Worm (Caenorhabditis elegans) whole organism, L2 larva: Measurements from ENCODE around the gene yif-1.

Experiments
- C34F6.9 ChIP-seq: fragments of 150-350 bp; optimal IDR thresholded peaks from 2 replicates; lab custom pipeline; 2014; ENCODE audit warnings: missing biosample characterization, missing genetic modification characterization
- F13H6.1 ChIP-seq: sonication (generic microtip); optimal IDR thresholded peaks from 2 replicates; lab custom pipeline; 2016; ENCODE audit warnings: missing genetic modification characterization, missing compliant biosample characterization
- R02D3.7 ChIP-seq: fragments of 150-350 bp; optimal IDR thresholded peaks from 2 replicates; lab custom pipeline; 2014; ENCODE audit warnings: missing biosample characterization, missing genetic modification characterization
- Y55F3AM.14 ChIP-seq: fragments of 200-800 bp; sonication (Bioruptor generic); optimal IDR thresholded peaks from 2 replicates; lab custom pipeline; 2018; ENCODE audit warnings: mild to moderate bottlenecking, missing genetic modification characterization, missing compliant biosample characterization
- alr-1 ChIP-seq: fragments of 150-350 bp; optimal IDR thresholded peaks from 2 replicates; lab custom pipeline; 2014; ENCODE audit warnings: missing biosample characterization, missing genetic modification characterization
- aly-2 ChIP-seq: fragments of 150-350 bp; optimal IDR thresholded peaks from 2 replicates; lab custom pipeline; 2014; ENCODE audit warnings: missing biosample characterization, missing genetic modification characterization
- ama-1 ChIP-seq: fragments of 150-350 bp; optimal IDR thresholded peaks from 2 replicates; lab custom pipeline; 2018; ENCODE audit warnings: inconsistent platforms
- blmp-1 ChIP-seq: sonication (generic microtip); optimal IDR thresholded peaks from 2 replicates; lab custom pipeline; 2017; ENCODE audit warnings: missing genetic modification characterization, mild to moderate bottlenecking, missing compliant biosample characterization, antibody characterized with exemption, moderate library complexity; ENCODE audit not compliant: insufficient read depth
- ceh-16 ChIP-seq: fragments of 150-350 bp; optimal IDR thresholded peaks from 2 replicates; lab custom pipeline; 2014; ENCODE audit warnings: missing biosample characterization, missing genetic modification characterization
- ceh-82 ChIP-seq: fragments of 150-350 bp; optimal IDR thresholded peaks from 2 replicates; lab custom pipeline; 2014; ENCODE audit warnings: missing biosample characterization, missing genetic modification characterization
- crh-2 ChIP-seq: sonication (generic microtip); optimal IDR thresholded peaks from 2 replicates; lab custom pipeline; 2017; ENCODE audit warnings: missing biosample characterization, missing genetic modification characterization
- dmd-4 ChIP-seq: sonication (generic microtip); optimal IDR thresholded peaks from 2 replicates; lab custom pipeline; 2017; ENCODE audit warnings: missing biosample characterization, missing genetic modification characterization
- elt-1 ChIP-seq: fragments of 150-350 bp; optimal IDR thresholded peaks from 2 replicates; lab custom pipeline; 2014; ENCODE audit warnings: missing biosample characterization, missing genetic modification characterization
- elt-3 ChIP-seq: sonication (generic microtip); optimal IDR thresholded peaks from 2 replicates; lab custom pipeline; 2017; ENCODE audit warnings: missing biosample characterization, missing genetic modification characterization
- fos-1 ChIP-seq: fragments of 150-350 bp; optimal IDR thresholded peaks from 2 replicates; lab custom pipeline; 2014; ENCODE audit warnings: missing biosample characterization, missing genetic modification characterization
- gmeb-1 ChIP-seq: fragments of 150-350 bp; optimal IDR thresholded peaks from 2 replicates; lab custom pipeline; 2014; ENCODE audit warnings: missing biosample characterization, missing genetic modification characterization
- lin-11 ChIP-seq: fragments of 150-350 bp; sonication (generic microtip); optimal IDR thresholded peaks from 2 replicates; lab custom pipeline; 2014; ENCODE audit warnings: missing biosample characterization, missing genetic modification characterization, inconsistent platforms, mixed read lengths
- lin-13 ChIP-seq: fragments of 150-350 bp; optimal IDR thresholded peaks from 2 replicates; lab custom pipeline; 2014; ENCODE audit warnings: missing biosample characterization, missing genetic modification reagents, missing genetic modification characterization
- lin-39 ChIP-seq: fragments of 150-350 bp; optimal IDR thresholded peaks from 2 replicates; lab custom pipeline; 2014; ENCODE audit warnings: missing biosample characterization, missing genetic modification reagents, missing genetic modification characterization
- lsy-2 ChIP-seq, 2 experiments: fragments of 150-350 bp in 1 of 2; sonication (generic microtip) in 1 of 2; optimal IDR thresholded peaks; 2 replicates each; lab custom pipeline; 2014 to 2017; ENCODE audit warnings: missing biosample characterization in 2 of 2, missing genetic modification characterization in 2 of 2
- mbf-1 ChIP-seq: sonication (generic microtip); optimal IDR thresholded peaks from 2 replicates; lab custom pipeline; 2017; ENCODE audit warnings: missing biosample characterization, missing genetic modification characterization
- mdl-1 ChIP-seq, 2 experiments: fragments of 150-350 bp in 1 of 2; sonication (generic microtip) in 1 of 2; optimal IDR thresholded peaks; 2 replicates each; lab custom pipeline; 2017; ENCODE audit warnings: missing biosample characterization in 2 of 2, missing genetic modification characterization in 2 of 2
- nhr-10 ChIP-seq: sonication (generic microtip); optimal IDR thresholded peaks from 2 replicates; lab custom pipeline; 2017; ENCODE audit warnings: missing biosample characterization, missing genetic modification characterization
- nhr-11 ChIP-seq: fragments of 150-350 bp; optimal IDR thresholded peaks from 2 replicates; lab custom pipeline; 2014; ENCODE audit warnings: missing biosample characterization, missing genetic modification characterization
- nhr-12 ChIP-seq: fragments of 150-350 bp; optimal IDR thresholded peaks from 2 replicates; lab custom pipeline; 2014; ENCODE audit warnings: missing biosample characterization, missing genetic modification characterization
- nhr-129 ChIP-seq: fragments of 150-350 bp; optimal IDR thresholded peaks from 2 replicates; lab custom pipeline; 2014; ENCODE audit warnings: missing biosample characterization, missing genetic modification characterization
- nhr-21 ChIP-seq: fragments of 150-350 bp; optimal IDR thresholded peaks from 2 replicates; lab custom pipeline; 2014; ENCODE audit warnings: missing biosample characterization, missing genetic modification characterization
- nhr-237 ChIP-seq: fragments of 150-350 bp; optimal IDR thresholded peaks from 2 replicates; lab custom pipeline; 2014; ENCODE audit warnings: missing biosample characterization, missing genetic modification characterization
- nhr-25 ChIP-seq: fragments of 150-350 bp; sonication (generic microtip); optimal IDR thresholded peaks from 3 replicates; lab custom pipeline; 2014; ENCODE audit warnings: missing biosample characterization, missing genetic modification characterization
- nhr-6 ChIP-seq: fragments of 150-350 bp; optimal IDR thresholded peaks from 2 replicates; lab custom pipeline; 2014; ENCODE audit warnings: missing biosample characterization, missing genetic modification characterization
- skn-1 ChIP-seq: sonication (generic microtip); optimal IDR thresholded peaks from 2 replicates; lab custom pipeline; 2017; ENCODE audit warnings: missing biosample characterization, missing genetic modification characterization
- sma-3 ChIP-seq: sonication (generic microtip); optimal IDR thresholded peaks from 2 replicates; lab custom pipeline; 2016; ENCODE audit warnings: missing genetic modification reagents, missing genetic modification characterization, missing compliant biosample characterization
- sma-9 ChIP-seq, 2 experiments: fragments of 150-350 bp in 1 of 2; sonication (generic microtip) in 1 of 2; optimal IDR thresholded peaks; 2 replicates each; lab custom pipeline; 2014 to 2016; ENCODE audit warnings: missing genetic modification characterization in 2 of 2, mild to moderate bottlenecking in 1 of 2, missing biosample characterization in 1 of 2, missing compliant biosample characterization in 1 of 2, missing genetic modification reagents in 1 of 2, moderate library complexity in 1 of 2
- snpc-4 ChIP-seq: fragments of 150-350 bp; optimal IDR thresholded peaks from 2 replicates; lab custom pipeline; 2014; ENCODE audit warnings: missing biosample characterization, missing genetic modification characterization
- unc-39 ChIP-seq: fragments of 150-350 bp; optimal IDR thresholded peaks from 2 replicates; lab custom pipeline; 2014; ENCODE audit warnings: missing biosample characterization, missing genetic modification characterization
- unc-55 ChIP-seq: fragments of 150-350 bp; sonication (generic microtip); optimal IDR thresholded peaks from 3 replicates; lab custom pipeline; 2014; ENCODE audit warnings: missing biosample characterization, missing genetic modification reagents, missing genetic modification characterization
- unc-62 ChIP-seq: fragments of 150-350 bp; optimal IDR thresholded peaks from 2 replicates; lab custom pipeline; 2014; ENCODE audit warnings: missing biosample characterization, missing genetic modification reagents, missing genetic modification characterization
- zag-1 ChIP-seq: fragments of 150-350 bp; optimal IDR thresholded peaks from 2 replicates; lab custom pipeline; 2014; ENCODE audit warnings: missing biosample characterization, missing genetic modification characterization
- ztf-4 ChIP-seq: fragments of 150-350 bp; optimal IDR thresholded peaks from 2 replicates; lab custom pipeline; 2014; ENCODE audit warnings: missing biosample characterization, missing genetic modification characterization

yif-1 gene

DNA sequence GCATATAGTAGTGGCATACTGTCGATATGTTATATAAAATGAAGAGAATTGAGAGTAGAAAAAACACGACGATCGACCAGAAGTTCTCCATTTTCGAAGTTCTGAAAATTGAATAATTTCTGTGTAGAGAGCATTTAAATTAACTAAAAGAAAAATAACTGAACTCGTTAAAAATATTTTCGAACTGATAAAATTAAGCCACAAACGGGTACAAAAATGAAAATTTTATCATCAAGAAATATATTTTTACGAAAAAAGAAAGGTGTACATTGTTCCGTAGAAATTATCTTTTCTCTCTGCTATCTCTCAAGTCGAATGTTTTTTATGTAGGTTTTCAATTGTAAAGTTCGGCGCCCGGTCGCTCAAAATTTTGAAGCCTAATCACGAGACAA lies 23.7 kb downstream of the yif-1 start, which contains the start of gene acl-2:
Gene acl-2, minus strand, starts transcription at position 101 of the 392 bp plus-strand sequence.
- TF ChIP-seq zag-1 (tag; lab: Kevin White, UChicago) (no peak), nhr-21 (tag; lab: Kevin White, UChicago) (no peak), nhr-12 (tag; lab: Kevin White, UChicago) (no peak)

DNA sequence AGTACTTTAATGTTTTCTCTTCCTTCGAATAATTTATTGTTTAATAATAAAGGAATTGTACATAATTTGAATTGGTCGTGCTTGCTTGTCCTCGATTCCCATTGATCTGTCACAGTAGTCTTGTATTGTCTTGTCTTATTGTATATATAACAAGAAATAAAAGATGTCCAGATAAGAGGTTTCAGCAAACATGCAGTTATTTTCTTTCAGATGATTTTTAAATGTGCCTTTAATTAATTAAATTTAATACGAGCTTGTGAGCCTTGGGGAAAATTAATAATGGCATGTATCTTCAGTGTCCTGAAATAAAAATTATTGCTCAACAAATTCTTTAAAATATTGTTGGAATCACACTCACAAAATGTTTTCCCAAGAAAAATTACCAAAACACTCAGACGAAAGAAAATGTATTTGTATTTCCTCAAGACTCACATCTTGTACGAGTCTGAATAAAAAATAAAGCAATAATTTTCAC lies 31.6 kb downstream of the yif-1 start:
- TF ChIP-seq gmeb-1 (tag; lab: Kevin White, UChicago) (no peak), unc-55 (GFP tag; lab: Kevin White, UChicago) (no peak)

DNA sequence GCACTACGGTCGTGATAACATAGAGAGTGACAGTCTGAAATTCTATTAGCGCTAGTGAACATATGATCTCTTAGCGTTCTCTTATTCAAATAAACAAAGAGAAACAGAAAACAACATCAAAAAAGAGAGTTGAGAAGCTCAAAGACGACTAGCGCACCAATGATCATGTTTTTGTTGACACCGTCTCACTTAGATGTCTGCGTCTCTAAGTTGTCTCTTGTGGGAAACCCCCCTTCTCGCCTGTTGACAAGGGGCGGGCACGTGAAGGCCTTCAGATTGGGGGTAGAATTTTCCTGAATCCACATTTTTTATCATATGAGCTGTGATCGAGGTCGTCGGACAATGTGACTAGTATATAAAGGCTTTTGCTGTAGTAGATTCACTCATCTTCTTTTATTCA lies 34.8 kb downstream of the yif-1 start:
- no peak for TF ChIP-seq unc-39 (tag; lab: Kevin White, UChicago)
- no peak for TF ChIP-seq Y55F3AM.14 (GFP tag; lab: Kevin White, UChicago)
- no peak for TF ChIP-seq zag-1 (tag; lab: Kevin White, UChicago)
- TF ChIP-seq alr-1 (tag; lab: Kevin White, UChicago): no peak
- TF ChIP-seq skn-1 (tag; lab: Kevin White, UChicago): no peak
- TF ChIP-seq nhr-25 (tag; lab: Kevin White, UChicago): no peak
- no peak for TF ChIP-seq crh-2
- no peak for TF ChIP-seq nhr-11 (tag; lab: Kevin White, UChicago)
- no peak for TF ChIP-seq snpc-4 (tag; lab: Kevin White, UChicago)
- no peak for TF ChIP-seq dmd-4 (tag; lab: Kevin White, UChicago)
- no peak for TF ChIP-seq F13H6.1 (tag; lab: Kevin White, UChicago)
- peak; percentile 28 for TF ChIP-seq C34F6.9 (tag; lab: Kevin White, UChicago)
- no peak for TF ChIP-seq nhr-12 (tag; lab: Kevin White, UChicago)
- no peak for TF ChIP-seq nhr-237
- TF ChIP-seq ztf-4 (tag; lab: Kevin White, UChicago): no peak
- no peak for TF ChIP-seq unc-62
- TF ChIP-seq sma-9 (GFP tag; optimal IDR thresholded peaks at IDR 0.05; lab: Kevin White, UChicago): peak; percentile 59
- TF ChIP-seq sma-9 (tag; optimal IDR thresholded peaks at IDR 0.05; lab: Kevin White, UChicago): no peak
- TF ChIP-seq elt-1 (tag; lab: Kevin White, UChicago): no peak
- TF ChIP-seq lin-39 (tag; lab: Kevin White, UChicago): no peak
- peak in 1 of 2 experiments; percentile 47 for TF ChIP-seq mdl-1 (tag; optimal IDR thresholded peaks at IDR 0.05; lab: Kevin White, UChicago)
- no peak for TF ChIP-seq blmp-1 (tag; lab: Kevin White, UChicago)
- TF ChIP-seq ceh-16 (tag; lab: Kevin White, UChicago): no peak
- no peak for TF ChIP-seq ama-1 (lab: Kevin White, UChicago)
- no peak for TF ChIP-seq lin-11 (tag; lab: Kevin White, UChicago)
- no peak for TF ChIP-seq nhr-21 (tag; lab: Kevin White, UChicago)
- no peak for TF ChIP-seq ceh-82 (tag; lab: Kevin White, UChicago)
- no peak for TF ChIP-seq fos-1 (tag; lab: Kevin White, UChicago)
- no peak for TF ChIP-seq lin-13 (GFP tag; lab: Kevin White, UChicago)
- TF ChIP-seq elt-3 (tag; lab: Kevin White, UChicago): no peak
- peak in 1 of 2 experiments; percentile 31 for TF ChIP-seq lsy-2 (tag; optimal IDR thresholded peaks at IDR 0.05; lab: Kevin White, UChicago)
- TF ChIP-seq nhr-6 (tag; lab: Kevin White, UChicago): no peak
- TF ChIP-seq R02D3.7: no peak
- no peak for TF ChIP-seq nhr-10 (tag; lab: Kevin White, UChicago)
- TF ChIP-seq aly-2 (tag; lab: Kevin White, UChicago): no peak
- peak; percentile 60 for TF ChIP-seq nhr-129
- peak; percentile 26 for TF ChIP-seq unc-55 (GFP tag; lab: Kevin White, UChicago)
- no peak for TF ChIP-seq gmeb-1 (tag; lab: Kevin White, UChicago)
- no peak for TF ChIP-seq sma-3 (GFP tag; lab: Kevin White, UChicago)
- no peak for TF ChIP-seq mbf-1
